Fruit fly (Drosophila melanogaster) whole organism, embryonic: ENCODE results near the gene bol.

Experiments used
- Bdp1 ChIP-seq: fragments of 200-800 bp; sonication (Bioruptor generic); optimal IDR thresholded peaks from 3 replicates; lab custom pipeline; 2016; ENCODE audit warnings: missing biosample characterization, missing genetic modification characterization
- CG12071 ChIP-seq: fragments of 200-800 bp; sonication (Bioruptor generic); optimal IDR thresholded peaks from 3 replicates; lab custom pipeline; 2018; ENCODE audit warnings: missing biosample characterization, mild to moderate bottlenecking, missing genetic modification characterization
- CG12769 ChIP-seq: fragments of 200-800 bp; sonication (Bioruptor generic); optimal IDR thresholded peaks from 2 replicates; lab custom pipeline; 2019; ENCODE audit warnings: missing biosample characterization, mild to moderate bottlenecking, missing genetic modification characterization, moderate library complexity
- CG13287 ChIP-seq: fragments of 200-800 bp; sonication (Bioruptor generic); IDR thresholded peaks from 2 replicates; pipeline ENCODE4 v1.3.6; 2022; ENCODE audit warnings: missing biosample characterization, missing genetic modification characterization; ENCODE audit not compliant: partially characterized antibody
- CG14014 ChIP-seq: fragments of 200-800 bp; sonication (Bioruptor generic); IDR thresholded peaks from 2 replicates; pipeline ENCODE4 v1.3.6; 2022; ENCODE audit warnings: missing biosample characterization, missing genetic modification characterization
- CG1603 ChIP-seq: fragments of 200-800 bp; sonication (Bioruptor generic); optimal IDR thresholded peaks from 2 replicates; lab custom pipeline; 2019; ENCODE audit warnings: missing biosample characterization, mild to moderate bottlenecking, missing genetic modification characterization, moderate library complexity
- CG18476 ChIP-seq: fragments of 200-800 bp; sonication (Bioruptor generic); optimal IDR thresholded peaks from 2 replicates; lab custom pipeline; 2016; ENCODE audit warnings: missing biosample characterization, mild to moderate bottlenecking, missing genetic modification characterization
- CG3163 ChIP-seq: fragments of 200-800 bp; sonication (Bioruptor generic); optimal IDR thresholded peaks from 3 replicates; lab custom pipeline; 2016; ENCODE audit warnings: missing biosample characterization, missing genetic modification characterization
- CG34224 ChIP-seq: fragments of 200-800 bp; sonication (Bioruptor generic); IDR thresholded peaks from 3 replicates; pipeline ENCODE4 v1.3.6; 2022; ENCODE audit warnings: missing biosample characterization, missing genetic modification characterization; ENCODE audit not compliant: partially characterized antibody
- CG34376 ChIP-seq: fragments of 200-800 bp; sonication (Bioruptor generic); optimal IDR thresholded peaks from 2 replicates; lab custom pipeline; 2018; ENCODE audit warnings: missing biosample characterization, mild to moderate bottlenecking, missing genetic modification characterization
- CG6765 ChIP-seq: fragments of 200-800 bp; sonication (Bioruptor generic); optimal IDR thresholded peaks from 3 replicates; lab custom pipeline; 2017; ENCODE audit warnings: missing biosample characterization, mild to moderate bottlenecking, missing genetic modification characterization
- CG7839 ChIP-seq: fragments of 200-800 bp; sonication (Bioruptor generic); optimal IDR thresholded peaks from 3 replicates; lab custom pipeline; 2018; ENCODE audit warnings: missing biosample characterization, mild to moderate bottlenecking, missing genetic modification characterization, moderate library complexity
- CG8388 ChIP-seq: fragments of 200-800 bp; sonication (Bioruptor generic); optimal IDR thresholded peaks from 2 replicates; lab custom pipeline; 2019; ENCODE audit warnings: missing biosample characterization, mild to moderate bottlenecking, missing genetic modification characterization, moderate library complexity
- CG9437 ChIP-seq: fragments of 200-800 bp; sonication (Bioruptor generic); optimal IDR thresholded peaks from 2 replicates; lab custom pipeline; 2018; ENCODE audit warnings: missing biosample characterization, mild to moderate bottlenecking, missing genetic modification characterization
- CG9727 ChIP-seq: fragments of 200-800 bp; sonication (Bioruptor generic); optimal IDR thresholded peaks from 3 replicates; lab custom pipeline; 2017; ENCODE audit warnings: missing biosample characterization, mild to moderate bottlenecking, missing genetic modification characterization
- CG9817 ChIP-seq: fragments of 200-800 bp; sonication (Bioruptor generic); optimal IDR thresholded peaks from 2 replicates; lab custom pipeline; 2018; ENCODE audit warnings: missing biosample characterization, mild to moderate bottlenecking, missing genetic modification characterization, moderate library complexity
- CG9876 ChIP-seq: fragments of 200-800 bp; sonication (Bioruptor generic); optimal IDR thresholded peaks from 2 replicates; lab custom pipeline; 2016; ENCODE audit warnings: missing biosample characterization, missing genetic modification characterization
- CHES-1-like ChIP-seq: fragments of 200-800 bp; sonication (Bioruptor generic); optimal IDR thresholded peaks from 2 replicates; lab custom pipeline; 2016; ENCODE audit warnings: missing biosample characterization, missing genetic modification characterization
- CoRest ChIP-seq: fragments of 200-800 bp; sonication (Bioruptor generic); optimal IDR thresholded peaks from 3 replicates; lab custom pipeline; 2018; ENCODE audit warnings: missing biosample characterization, mild to moderate bottlenecking, missing genetic modification characterization, moderate library complexity
- Dek ChIP-seq: fragments of 200-800 bp; sonication (Bioruptor generic); optimal IDR thresholded peaks from 3 replicates; lab custom pipeline; 2019; ENCODE audit warnings: missing biosample characterization, mild to moderate bottlenecking, missing genetic modification characterization, moderate library complexity
- Dll ChIP-seq: fragments of 200-800 bp; sonication (Bioruptor generic); IDR thresholded peaks from 4 replicates; pipeline ENCODE4 v1.3.6; 2022; ENCODE audit warnings: missing biosample characterization, missing genetic modification characterization; ENCODE audit not compliant: partially characterized antibody
- Hand ChIP-seq: fragments of 200-800 bp; sonication (Bioruptor generic); optimal IDR thresholded peaks from 2 replicates; lab custom pipeline; 2017; ENCODE audit warnings: mild to moderate bottlenecking, missing biosample characterization, missing genetic modification reagents, missing genetic modification characterization
- Hr3 ChIP-seq: fragments of 200-800 bp; sonication (Bioruptor generic); optimal IDR thresholded peaks from 3 replicates; lab custom pipeline; 2016; ENCODE audit warnings: missing biosample characterization, missing genetic modification characterization
- Max ChIP-seq: fragments of 200-800 bp; sonication (Bioruptor generic); optimal IDR thresholded peaks from 2 replicates; lab custom pipeline; 2016; ENCODE audit warnings: missing biosample characterization, mild to moderate bottlenecking, missing genetic modification characterization
- Nf-YC ChIP-seq: fragments of 200-800 bp; optimal IDR thresholded peaks from 3 replicates; lab custom pipeline; 2019; ENCODE audit warnings: missing biosample characterization, mild to moderate bottlenecking, missing genetic modification characterization, moderate library complexity
- Oli ChIP-seq: fragments of 200-800 bp; sonication (Bioruptor generic); optimal IDR thresholded peaks from 2 replicates; lab custom pipeline; 2018; ENCODE audit warnings: missing biosample characterization, mild to moderate bottlenecking, missing genetic modification characterization, moderate library complexity
- Pdp1 ChIP-seq, 2 experiments: fragments of 200-800 bp; sonication (Bioruptor generic); optimal IDR thresholded peaks; 3 replicates each; lab custom pipeline; 2016; ENCODE audit warnings: missing biosample characterization in 2 of 2, missing genetic modification characterization in 2 of 2, mild to moderate bottlenecking in 1 of 2, moderate library complexity in 1 of 2
- Trl ChIP-seq, 3 experiments: fragments of >200 bp in 2 of 3; fragments of 200-800 bp in 1 of 3; sonication (Bioruptor generic) in 1 of 3; optimal IDR thresholded peaks; 2 replicates in 1 of 3; 3 replicates in 2 of 3; lab custom pipeline; 2016 to 2017; ENCODE audit warnings: missing biosample characterization in 1 of 3, missing genetic modification characterization in 1 of 3
- al ChIP-seq: fragments of 200-800 bp; sonication (Bioruptor generic); IDR thresholded peaks from 2 replicates; pipeline ENCODE4 v1.3.6; 2022; ENCODE audit warnings: missing biosample characterization, missing genetic modification characterization
- chinmo ChIP-seq: fragments of 200-800 bp; sonication (Bioruptor generic); IDR thresholded peaks from 4 replicates; pipeline ENCODE4 v1.3.6; 2022; ENCODE audit warnings: missing biosample characterization, missing genetic modification characterization; ENCODE audit not compliant: partially characterized antibody
- chm ChIP-seq: fragments of 200-800 bp; sonication (Bioruptor generic); IDR thresholded peaks from 2 replicates; pipeline ENCODE4 v1.3.6; 2022; ENCODE audit warnings: missing biosample characterization, missing genetic modification characterization
- ci ChIP-seq: fragments of 200-800 bp; sonication (Bioruptor generic); IDR thresholded peaks from 3 replicates; pipeline ENCODE4 v1.3.6; 2022; ENCODE audit warnings: missing biosample characterization, missing genetic modification characterization
- fd96Cb ChIP-seq: fragments of 200-800 bp; sonication (Bioruptor generic); optimal IDR thresholded peaks from 2 replicates; lab custom pipeline; 2018; ENCODE audit warnings: missing biosample characterization, mild to moderate bottlenecking, missing genetic modification characterization, moderate library complexity
- grau ChIP-seq: fragments of 200-800 bp; optimal IDR thresholded peaks from 3 replicates; lab custom pipeline; 2019; ENCODE audit warnings: missing biosample characterization, mild to moderate bottlenecking, missing genetic modification characterization, moderate library complexity
- hth ChIP-seq: fragments of >200 bp; optimal IDR thresholded peaks from 2 replicates; lab custom pipeline; 2017; ENCODE audit warnings: inconsistent platforms
- ind ChIP-seq: fragments of 200-800 bp; sonication (Bioruptor generic); optimal IDR thresholded peaks from 3 replicates; lab custom pipeline; 2016; ENCODE audit warnings: missing biosample characterization, missing genetic modification characterization
- insv ChIP-seq, 2 experiments: fragments of 200-800 bp; sonication (Bioruptor generic); optimal IDR thresholded peaks; 3 replicates each; lab custom pipeline; 2016 to 2018; ENCODE audit warnings: missing biosample characterization in 2 of 2, missing genetic modification characterization in 2 of 2
- mirr ChIP-seq: fragments of 200-800 bp; sonication (Bioruptor generic); optimal IDR thresholded peaks from 3 replicates; lab custom pipeline; 2018; ENCODE audit warnings: missing biosample characterization, mild to moderate bottlenecking, missing genetic modification characterization
- nmo ChIP-seq: fragments of 200-800 bp; sonication (Bioruptor generic); optimal IDR thresholded peaks from 2 replicates; lab custom pipeline; 2018; ENCODE audit warnings: missing biosample characterization, mild to moderate bottlenecking, missing genetic modification characterization, moderate library complexity
- oc ChIP-seq: fragments of 200-800 bp; sonication (Bioruptor generic); optimal IDR thresholded peaks from 2 replicates; lab custom pipeline; 2018; ENCODE audit warnings: missing biosample characterization, mild to moderate bottlenecking, missing genetic modification characterization, moderate library complexity
- odd ChIP-seq: fragments of 200-800 bp; sonication (Bioruptor generic); optimal IDR thresholded peaks from 2 replicates; lab custom pipeline; 2017; ENCODE audit warnings: missing biosample characterization, mild to moderate bottlenecking, missing genetic modification characterization
- pros ChIP-seq: fragments of 200-800 bp; sonication (Bioruptor generic); optimal IDR thresholded peaks from 3 replicates; lab custom pipeline; 2019; ENCODE audit warnings: missing biosample characterization, mild to moderate bottlenecking, missing genetic modification characterization, moderate library complexity
- salm ChIP-seq: fragments of 200-800 bp; sonication (Bioruptor generic); optimal IDR thresholded peaks from 2 replicates; lab custom pipeline; 2018; ENCODE audit warnings: missing biosample characterization, mild to moderate bottlenecking, missing genetic modification characterization
- sna ChIP-seq: fragments of 200-800 bp; sonication (Bioruptor generic); IDR thresholded peaks from 2 replicates; pipeline ENCODE4 v1.3.6; 2022; ENCODE audit warnings: missing biosample characterization, missing genetic modification characterization; ENCODE audit not compliant: partially characterized antibody
- trem ChIP-seq: fragments of 200-800 bp; optimal IDR thresholded peaks from 3 replicates; lab custom pipeline; 2019; ENCODE audit warnings: missing biosample characterization, mild to moderate bottlenecking, missing genetic modification characterization, moderate library complexity
- vvl ChIP-seq: fragments of 200-800 bp; sonication (Bioruptor generic); IDR thresholded peaks from 2 replicates; pipeline ENCODE4 v1.3.6; 2022; ENCODE audit warnings: missing biosample characterization, missing genetic modification characterization
- zen ChIP-seq: fragments of 200-800 bp; sonication (Bioruptor generic); optimal IDR thresholded peaks from 3 replicates; lab custom pipeline; 2018; ENCODE audit warnings: missing biosample characterization, mild to moderate bottlenecking, missing genetic modification characterization, moderate library complexity

bol gene

dm6 chr3L:9125261-9126020 lies 8.8 kb downstream of the bol start (continued):
- TF ChIP-seq Nf-YC (tag; lab: Kevin White, UChicago) (peak; percentile 61), chm (GFP tag; lab: Robert Waterston, UW) (no peak; the same call in 1 of the 2 replicates), CG14014 (GFP tag; lab: Robert Waterston, UW) (peak; percentile 47), CG1603 (tag; lab: Kevin White, UChicago) (peak; percentile 31), grau (peak; percentile 43), CG6765 (GFP tag; lab: Kevin White, UChicago) (peak; percentile 23), CG9727 (GFP tag; lab: Kevin White, UChicago) (peak; percentile 18), Hand (peak; percentile 30), Max (GFP tag; lab: Kevin White, UChicago) (peak; percentile 6), sna (GFP tag; lab: Robert Waterston, UW) (peak; percentile 55; the same call in 1 of the 2 replicates), CG3163 (peak; percentile 70), vvl (GFP tag; lab: Robert Waterston, UW) (peak; percentile 43; the same call in 1 of the 2 replicates), pros (GFP tag; lab: Kevin White, UChicago) (peak; percentile 17), Oli (tag; lab: Kevin White, UChicago) (peak; percentile 30), salm (tag; lab: Kevin White, UChicago) (peak; percentile 20), Pdp1 (GFP tag; optimal IDR thresholded peaks at IDR 0.05; lab: Kevin White, UChicago) (peak in 1 of 2 experiments; percentile 41), Bdp1 (GFP tag; lab: Kevin White, UChicago) (no peak), CG9817 (tag; lab: Kevin White, UChicago) (no peak), CoRest (tag; lab: Kevin White, UChicago) (peak; percentile 38), CG13287 (GFP tag; lab: Robert Waterston, UW) (peak; percentile 35; the same call in 1 of the 2 replicates), Dek (tag; lab: Kevin White, UChicago) (peak; percentile 4), CG12071 (GFP tag; lab: Kevin White, UChicago) (peak; percentile 14), Hr3 (peak; percentile 33), fd96Cb (tag; lab: Kevin White, UChicago) (no peak), ind (GFP tag; lab: Kevin White, UChicago) (peak; percentile 26), insv (GFP tag; optimal IDR thresholded peaks at IDR 0.05; lab: Kevin White, UChicago) (peak; percentile 28 to 94), nmo (GFP tag; lab: Kevin White, UChicago) (peak; percentile 35), odd (GFP tag; lab: Kevin White, UChicago) (peak; percentile 9), CG9876 (GFP tag; lab: Kevin White, UChicago) (no peak), CG34376 (GFP tag; lab: Kevin White, UChicago) (peak; percentile 20), CG18476 (peak; percentile 6), CHES-1-like (no peak), al (GFP tag; lab: Robert Waterston, UW) (peak; percentile 4; the same call in 1 of the 2 replicates), mirr (GFP tag; lab: Kevin White, UChicago) (peak; percentile 74), CG34224 (GFP tag; lab: Robert Waterston, UW) (peak; percentile 49; the same call in 1 of the 3 replicates), hth (lab: Kevin White, UChicago) (no peak), chinmo (peak; percentile 92; the same call in 2 of the 4 replicates), oc (tag; lab: Kevin White, UChicago) (no peak), CG9437 (GFP tag; lab: Kevin White, UChicago) (peak; percentile 49), trem (tag; lab: Kevin White, UChicago) (peak; percentile 11), CG8388 (GFP tag; lab: Kevin White, UChicago) (no peak), zen (peak; percentile 65), Trl (optimal IDR thresholded peaks at IDR 0.05; lab: Kevin White, UChicago) (peak; percentile 95), Trl (GFP tag; optimal IDR thresholded peaks at IDR 0.05; lab: Kevin White, UChicago) (peak; percentile 18), Dll (GFP tag; lab: Robert Waterston, UW) (peak; percentile 50; the same call in 2 of the 4 replicates), ci (GFP tag; lab: Robert Waterston, UW) (peak; percentile 50; the same call in 2 of the 3 replicates), CG7839 (tag; lab: Kevin White, UChicago) (peak; percentile 43), CG12769 (peak; percentile 62)
